Fruit fly (Drosophila melanogaster) whole organism, embryonic: ENCODE results near the gene Dyrk2.

Experiments used
- BEAF-32 ChIP-seq: fragments of 200-800 bp; sonication (Bioruptor generic); optimal IDR thresholded peaks from 3 replicates; lab custom pipeline; 2017; ENCODE audit warnings: missing biosample characterization, missing genetic modification characterization, mild to moderate bottlenecking, moderate library complexity, missing genetic modification reagents
- CG11398 ChIP-seq: fragments of 200-800 bp; sonication (Bioruptor generic); optimal IDR thresholded peaks from 2 replicates; lab custom pipeline; 2016; ENCODE audit warnings: missing biosample characterization, missing genetic modification characterization
- CG11695 ChIP-seq: fragments of 200-800 bp; sonication (Bioruptor generic); IDR thresholded peaks from 3 replicates; pipeline ENCODE4 v1.3.6; 2022; ENCODE audit warnings: missing biosample characterization, missing genetic modification characterization
- CG12104 ChIP-seq: fragments of 200-800 bp; sonication (Bioruptor generic); optimal IDR thresholded peaks from 3 replicates; lab custom pipeline; 2016; ENCODE audit warnings: missing biosample characterization, missing genetic modification characterization
- CG12155 ChIP-seq: fragments of 200-800 bp; sonication (Bioruptor generic); optimal IDR thresholded peaks from 3 replicates; lab custom pipeline; 2016; ENCODE audit warnings: missing biosample characterization, missing genetic modification characterization
- CG14050 ChIP-seq: fragments of 200-800 bp; sonication (Bioruptor generic); IDR thresholded peaks from 3 replicates; pipeline ENCODE4 v1.3.6; 2022; ENCODE audit warnings: missing biosample characterization, missing genetic modification characterization
- CG1529 ChIP-seq: fragments of 200-800 bp; sonication (Bioruptor generic); optimal IDR thresholded peaks from 3 replicates; lab custom pipeline; 2018; ENCODE audit warnings: missing biosample characterization, missing genetic modification characterization
- CG15514 ChIP-seq: fragments of 200-800 bp; sonication (Bioruptor generic); optimal IDR thresholded peaks from 3 replicates; lab custom pipeline; 2017; ENCODE audit warnings: missing biosample characterization, missing genetic modification characterization, mild to moderate bottlenecking, moderate library complexity, missing genetic modification reagents
- CG17829 ChIP-seq: fragments of 200-800 bp; optimal IDR thresholded peaks from 2 replicates; lab custom pipeline; 2019; ENCODE audit warnings: missing biosample characterization, mild to moderate bottlenecking, missing genetic modification characterization, moderate library complexity
- CG30431 ChIP-seq: fragments of 200-800 bp; sonication (Bioruptor generic); optimal IDR thresholded peaks from 2 replicates; lab custom pipeline; 2017; ENCODE audit warnings: missing biosample characterization, missing genetic modification characterization
- CG3065 ChIP-seq: fragments of 200-800 bp; sonication (Bioruptor generic); optimal IDR thresholded peaks from 2 replicates; lab custom pipeline; 2016; ENCODE audit warnings: missing biosample characterization, missing genetic modification characterization
- CG31441 ChIP-seq: fragments of 200-800 bp; sonication (Bioruptor generic); IDR thresholded peaks from 2 replicates; pipeline ENCODE4 v1.3.6; 2022; ENCODE audit warnings: missing biosample characterization, missing genetic modification characterization
- CG3163 ChIP-seq: fragments of 200-800 bp; sonication (Bioruptor generic); optimal IDR thresholded peaks from 3 replicates; lab custom pipeline; 2016; ENCODE audit warnings: missing biosample characterization, missing genetic modification characterization
- CG32532 ChIP-seq: fragments of 200-800 bp; sonication (Bioruptor generic); IDR thresholded peaks from 2 replicates; pipeline ENCODE4 v1.3.6; 2022; ENCODE audit warnings: missing biosample characterization, missing genetic modification characterization
- CG34422 ChIP-seq: fragments of 200-800 bp; sonication (Bioruptor generic); IDR thresholded peaks from 3 replicates; pipeline ENCODE4 v1.3.6; 2022; ENCODE audit warnings: missing biosample characterization, missing genetic modification characterization
- CG5180 ChIP-seq: fragments of 200-800 bp; sonication (Bioruptor generic); optimal IDR thresholded peaks from 3 replicates; lab custom pipeline; 2017; ENCODE audit warnings: missing biosample characterization, missing genetic modification characterization, mild to moderate bottlenecking, moderate library complexity, missing genetic modification reagents
- CG6175 ChIP-seq: fragments of 200-800 bp; sonication (Bioruptor generic); IDR thresholded peaks from 3 replicates; pipeline ENCODE4 v1.3.6; 2022; ENCODE audit warnings: missing biosample characterization, missing genetic modification characterization
- CG6654 ChIP-seq: fragments of 200-800 bp; sonication (Bioruptor generic); optimal IDR thresholded peaks from 2 replicates; lab custom pipeline; 2017; ENCODE audit warnings: missing biosample characterization, mild to moderate bottlenecking, missing genetic modification characterization
- CG6854 ChIP-seq: fragments of 200-800 bp; sonication (Bioruptor generic); optimal IDR thresholded peaks from 3 replicates; lab custom pipeline; 2017; ENCODE audit warnings: missing biosample characterization, mild to moderate bottlenecking, missing genetic modification characterization
- CG7556 ChIP-seq: fragments of 200-800 bp; sonication (Bioruptor generic); optimal IDR thresholded peaks from 2 replicates; lab custom pipeline; 2017; ENCODE audit warnings: missing biosample characterization, mild to moderate bottlenecking, missing genetic modification characterization
- CG8944 ChIP-seq: fragments of 200-800 bp; sonication (Bioruptor generic); optimal IDR thresholded peaks from 3 replicates; lab custom pipeline; 2016; ENCODE audit warnings: missing biosample characterization, missing genetic modification characterization
- CG9215 ChIP-seq: fragments of 200-800 bp; sonication (Bioruptor generic); IDR thresholded peaks from 2 replicates; pipeline ENCODE4 v1.3.6; 2022; ENCODE audit warnings: missing biosample characterization, missing genetic modification characterization
- Camta ChIP-seq: fragments of 200-800 bp; sonication (Bioruptor generic); optimal IDR thresholded peaks from 2 replicates; lab custom pipeline; 2016; ENCODE audit warnings: missing biosample characterization, missing genetic modification characterization
- Doc2 ChIP-seq: fragments of 200-800 bp; sonication (Bioruptor generic); IDR thresholded peaks from 2 replicates; pipeline ENCODE4 v1.3.6; 2022; ENCODE audit warnings: missing biosample characterization, missing genetic modification characterization
- HHEX ChIP-seq: fragments of 200-800 bp; sonication (Bioruptor generic); optimal IDR thresholded peaks from 3 replicates; lab custom pipeline; 2017; ENCODE audit warnings: missing biosample characterization, mild to moderate bottlenecking, missing genetic modification characterization, missing genetic modification reagents
- Hand ChIP-seq: fragments of 200-800 bp; sonication (Bioruptor generic); optimal IDR thresholded peaks from 2 replicates; lab custom pipeline; 2017; ENCODE audit warnings: mild to moderate bottlenecking, missing biosample characterization, missing genetic modification reagents, missing genetic modification characterization
- Lhr ChIP-seq: fragments of 200-800 bp; sonication (Bioruptor generic); optimal IDR thresholded peaks from 3 replicates; lab custom pipeline; 2017; ENCODE audit warnings: mild to moderate bottlenecking, missing biosample characterization, missing genetic modification reagents, missing genetic modification characterization
- Lpt ChIP-seq: fragments of >200 bp; optimal IDR thresholded peaks from 2 replicates; lab custom pipeline; 2018; ENCODE audit warnings: missing biosample characterization, missing genetic modification characterization
- MBD-R2 ChIP-seq: fragments of 200-800 bp; sonication (Bioruptor generic); IDR thresholded peaks from 2 replicates; pipeline ENCODE4 v1.3.6; 2022; ENCODE audit warnings: missing biosample characterization, missing genetic modification characterization
- Mad ChIP-seq: fragments of 200-800 bp; sonication (Bioruptor generic); optimal IDR thresholded peaks from 2 replicates; lab custom pipeline; 2016; ENCODE audit warnings: missing biosample characterization, missing genetic modification characterization
- NC2β ChIP-seq: fragments of 200-800 bp; sonication (Bioruptor generic); optimal IDR thresholded peaks from 2 replicates; lab custom pipeline; 2016; ENCODE audit warnings: missing biosample characterization, missing genetic modification characterization
- NFAT ChIP-seq: fragments of 200-800 bp; sonication (Bioruptor generic); IDR thresholded peaks from 2 replicates; pipeline ENCODE4 v1.3.6; 2022; ENCODE audit warnings: missing biosample characterization, missing genetic modification characterization
- Nf-YA ChIP-seq: fragments of 200-800 bp; sonication (Bioruptor generic); IDR thresholded peaks from 2 replicates; pipeline ENCODE4 v1.3.6; 2022; ENCODE audit warnings: missing biosample characterization, missing genetic modification characterization
- Sin3A ChIP-seq: fragments of >200 bp; optimal IDR thresholded peaks from 2 replicates; lab custom pipeline; 2018
- Six4 ChIP-seq: fragments of 200-800 bp; sonication (Bioruptor generic); optimal IDR thresholded peaks from 2 replicates; lab custom pipeline; 2016; ENCODE audit warnings: missing biosample characterization, missing genetic modification characterization
- Sox100B ChIP-seq: fragments of 200-800 bp; sonication (Bioruptor generic); optimal IDR thresholded peaks from 3 replicates; lab custom pipeline; 2018; ENCODE audit warnings: missing biosample characterization, mild to moderate bottlenecking, missing genetic modification characterization
- Usf ChIP-seq: fragments of 200-800 bp; sonication (Bioruptor generic); optimal IDR thresholded peaks from 2 replicates; lab custom pipeline; 2017; ENCODE audit warnings: missing genotype, missing biosample characterization, missing genetic modification characterization
- bigmax ChIP-seq: fragments of 200-800 bp; sonication (Bioruptor generic); optimal IDR thresholded peaks from 2 replicates; lab custom pipeline; 2018; ENCODE audit warnings: missing biosample characterization, mild to moderate bottlenecking, missing genetic modification characterization
- bowl ChIP-seq: fragments of 200-800 bp; sonication (Bioruptor generic); IDR thresholded peaks from 2 replicates; pipeline ENCODE4 v1.3.6; 2022; ENCODE audit warnings: missing biosample characterization, missing genetic modification characterization
- btn ChIP-seq: fragments of 200-800 bp; sonication (Bioruptor generic); optimal IDR thresholded peaks from 2 replicates; lab custom pipeline; 2016; ENCODE audit warnings: missing biosample characterization, missing genetic modification characterization
- cato ChIP-seq: fragments of 200-800 bp; sonication (Bioruptor generic); optimal IDR thresholded peaks from 2 replicates; lab custom pipeline; 2016; ENCODE audit warnings: missing biosample characterization, missing genetic modification characterization, borderline replicate concordance
- chinmo ChIP-seq: fragments of 200-800 bp; sonication (Bioruptor generic); IDR thresholded peaks from 4 replicates; pipeline ENCODE4 v1.3.6; 2022; ENCODE audit warnings: missing biosample characterization, missing genetic modification characterization; ENCODE audit not compliant: partially characterized antibody
- chn ChIP-seq: fragments of 200-800 bp; sonication (Bioruptor generic); optimal IDR thresholded peaks from 2 replicates; lab custom pipeline; 2016; ENCODE audit warnings: missing biosample characterization, missing genetic modification characterization
- croc ChIP-seq: fragments of 200-800 bp; sonication (Bioruptor generic); conservative IDR thresholded peaks from 3 replicates; pipeline ENCODE4 v1.3.6; 2022; ENCODE audit warnings: missing biosample characterization, missing genetic modification characterization
- crol ChIP-seq: fragments of 200-800 bp; sonication (Bioruptor generic); IDR thresholded peaks from 2 replicates; pipeline ENCODE4 v1.3.6; 2022; ENCODE audit warnings: missing biosample characterization, missing genetic modification characterization
- cwo ChIP-seq: fragments of 200-800 bp; sonication (Bioruptor generic); optimal IDR thresholded peaks from 3 replicates; lab custom pipeline; 2017; ENCODE audit warnings: missing biosample characterization, missing genetic modification characterization, mild to moderate bottlenecking, moderate library complexity, missing genetic modification reagents
- dimm ChIP-seq: fragments of 200-800 bp; sonication (Bioruptor generic); IDR thresholded peaks from 2 replicates; pipeline ENCODE4 v1.3.6; 2022; ENCODE audit warnings: missing biosample characterization, missing genetic modification characterization
- gsb ChIP-seq: fragments of 200-800 bp; sonication (Bioruptor generic); IDR thresholded peaks from 2 replicates; pipeline ENCODE4 v1.3.6; 2022; ENCODE audit warnings: missing biosample characterization, missing genetic modification characterization
- ranshi ChIP-seq: fragments of 200-800 bp; sonication (Bioruptor generic); IDR thresholded peaks from 2 replicates; pipeline ENCODE4 v1.3.6; 2022; ENCODE audit warnings: missing biosample characterization, missing genetic modification characterization
- salm ChIP-seq: fragments of 200-800 bp; sonication (Bioruptor generic); optimal IDR thresholded peaks from 2 replicates; lab custom pipeline; 2018; ENCODE audit warnings: missing biosample characterization, mild to moderate bottlenecking, missing genetic modification characterization
- sc ChIP-seq, 3 experiments: fragments of >200 bp in 2 of 3; fragments of 200-800 bp in 1 of 3; sonication (Bioruptor generic) in 1 of 3; optimal IDR thresholded peaks; 2 replicates in 2 of 3; 3 replicates in 1 of 3; lab custom pipeline; 2017; ENCODE audit warnings: mild to moderate bottlenecking in 1 of 3, missing biosample characterization in 1 of 3, missing genetic modification characterization in 1 of 3, missing genetic modification reagents in 1 of 3
- so ChIP-seq: fragments of 200-800 bp; sonication (Bioruptor generic); IDR thresholded peaks from 3 replicates; pipeline ENCODE4 v1.3.6; 2022; ENCODE audit warnings: missing biosample characterization, missing genetic modification characterization
- trem ChIP-seq: fragments of 200-800 bp; optimal IDR thresholded peaks from 3 replicates; lab custom pipeline; 2019; ENCODE audit warnings: missing biosample characterization, mild to moderate bottlenecking, missing genetic modification characterization, moderate library complexity

The Dyrk2 gene

dm6 chr2L:14236132-14236531, 2.2 kb upstream of the Dyrk2 start (continued):
- TF ChIP-seq CG3065, result no peak
- no peak for TF ChIP-seq Usf (GFP tag; lab: Kevin White, UChicago)
- TF ChIP-seq Camta (GFP tag; lab: Kevin White, UChicago), result no peak
- no peak for TF ChIP-seq bowl (GFP tag; lab: Robert Waterston, UW)
- TF ChIP-seq CG9215 (GFP tag; lab: Robert Waterston, UW), result no peak
- TF ChIP-seq CG7556 (GFP tag; lab: Kevin White, UChicago), result no peak
- no peak for TF ChIP-seq CG14050 (GFP tag; lab: Robert Waterston, UW)
- TF ChIP-seq CG17829 (tag; lab: Kevin White, UChicago), result peak; percentile 10
- no peak for TF ChIP-seq CG12104
- no peak for TF ChIP-seq Lpt (GFP tag; lab: Kevin White, UChicago)
- TF ChIP-seq bigmax, result no peak
- TF ChIP-seq CG15514 (GFP tag; lab: Kevin White, UChicago), result no peak
- TF ChIP-seq crol (GFP tag; lab: Robert Waterston, UW), result no peak
- no peak for TF ChIP-seq CG11398 (GFP tag; lab: Kevin White, UChicago)
- no peak for TF ChIP-seq CG6854 (GFP tag; lab: Kevin White, UChicago)
- no peak for TF ChIP-seq Hand
- no peak for TF ChIP-seq Nf-YA (GFP tag; lab: Robert Waterston, UW)
- TF ChIP-seq CG6175 (GFP tag; lab: Robert Waterston, UW), result no peak
- no peak for TF ChIP-seq sc (optimal IDR thresholded peaks at IDR 0.05; lab: Kevin White, UChicago)
- TF ChIP-seq sc (GFP tag; optimal IDR thresholded peaks at IDR 0.05; lab: Kevin White, UChicago), result peak; percentile 7
- TF ChIP-seq chinmo (GFP tag; lab: Robert Waterston, UW), result no peak
- no peak; the same call in 2 of the 3 replicates for TF ChIP-seq croc
- no peak for TF ChIP-seq chn (GFP tag; lab: Kevin White, UChicago)
- no peak for TF ChIP-seq dimm (GFP tag; lab: Robert Waterston, UW)
- TF ChIP-seq cato (GFP tag; lab: Kevin White, UChicago), result no peak
- TF ChIP-seq CG30431 (GFP tag; lab: Kevin White, UChicago), result no peak
- no peak for TF ChIP-seq gsb
- TF ChIP-seq CG11695 (GFP tag; lab: Robert Waterston, UW), result no peak
- no peak for TF ChIP-seq HHEX (GFP tag; lab: Kevin White, UChicago)
- no peak for TF ChIP-seq Lhr (GFP tag; lab: Kevin White, UChicago)
- TF ChIP-seq Sin3A (lab: Kevin White, UChicago), result no peak
- no peak for TF ChIP-seq CG8944 (GFP tag; lab: Kevin White, UChicago)
- TF ChIP-seq CG3163 (GFP tag; lab: Kevin White, UChicago), result no peak
- TF ChIP-seq CG12155 (GFP tag; lab: Kevin White, UChicago), result no peak
- no peak for TF ChIP-seq NFAT
- TF ChIP-seq ranshi (GFP tag; lab: Robert Waterston, UW), result no peak
- no peak for TF ChIP-seq CG32532 (GFP tag; lab: Robert Waterston, UW)
- no peak for TF ChIP-seq CG5180 (GFP tag; lab: Kevin White, UChicago)
- no peak for TF ChIP-seq Sox100B (GFP tag; lab: Kevin White, UChicago)
- no peak for TF ChIP-seq BEAF-32
- TF ChIP-seq salm (tag; lab: Kevin White, UChicago), result no peak
- no peak for TF ChIP-seq NC2β (GFP tag; lab: Kevin White, UChicago)
- no peak for TF ChIP-seq CG1529 (GFP tag; lab: Kevin White, UChicago)
- no peak for TF ChIP-seq CG6654
- no peak for TF ChIP-seq MBD-R2 (GFP tag; lab: Robert Waterston, UW)
- no peak for TF ChIP-seq Doc2
- no peak for TF ChIP-seq CG34422 (GFP tag; lab: Robert Waterston, UW)
- no peak for TF ChIP-seq so
- peak; percentile 6 for TF ChIP-seq btn (GFP tag; lab: Kevin White, UChicago)
- TF ChIP-seq trem, result peak; percentile 13
- TF ChIP-seq Mad, result no peak
- no peak for TF ChIP-seq cwo (GFP tag; lab: Kevin White, UChicago)
- no peak for TF ChIP-seq Six4 (GFP tag; lab: Kevin White, UChicago)
- TF ChIP-seq CG31441, result 0 out of 2 replicates have a peak, but pooled peaks have one; percentile 19
